Worm (Caenorhabditis elegans) whole organism, young adult: Measurements from ENCODE around the gene nlp-11.
A peak's percentile ranks its signal among the peaks of the same experiment; 100 is the strongest.

Experiments used
- F22D6.2 ChIP-seq: sonication (generic microtip); optimal IDR thresholded peaks from 2 replicates; lab custom pipeline; 2016; ENCODE audit warnings: mild to moderate bottlenecking, missing genetic modification characterization, missing compliant biosample characterization
- F52B5.7 ChIP-seq: sonication (generic microtip); optimal IDR thresholded peaks from 2 replicates; lab custom pipeline; 2016; ENCODE audit warnings: mild to moderate bottlenecking, missing genetic modification characterization, missing compliant biosample characterization
- ZK185.1 ChIP-seq: sonication (generic microtip); optimal IDR thresholded peaks from 2 replicates; lab custom pipeline; 2016; ENCODE audit warnings: mild to moderate bottlenecking, missing genetic modification characterization, missing compliant biosample characterization; ENCODE audit not compliant: poor library complexity, severe bottlenecking
- bed-1 ChIP-seq: fragments of 200-800 bp; sonication (Bioruptor generic); IDR thresholded peaks from 2 replicates; pipeline ENCODE4 v1.3.6; 2022; ENCODE audit warnings: missing genetic modification reagents, missing genetic modification characterization, missing compliant biosample characterization
- efl-1 ChIP-seq: fragments of 150-350 bp; optimal IDR thresholded peaks from 2 replicates; lab custom pipeline; 2014; ENCODE audit warnings: missing biosample characterization, missing genetic modification reagents, missing genetic modification characterization
- egrh-3 ChIP-seq: fragments of 200-800 bp; sonication (Bioruptor generic); IDR thresholded peaks from 2 replicates; pipeline ENCODE4 v1.3.6; 2022; ENCODE audit warnings: missing genetic modification reagents, missing genetic modification characterization, missing compliant biosample characterization
- ets-4 ChIP-seq: fragments of 200-800 bp; sonication (Bioruptor generic); optimal IDR thresholded peaks from 2 replicates; lab custom pipeline; 2018; ENCODE audit warnings: mild to moderate bottlenecking, missing genetic modification characterization, missing compliant biosample characterization
- gei-17 ChIP-seq: fragments of 200-800 bp; sonication (Bioruptor generic); optimal IDR thresholded peaks from 2 replicates; lab custom pipeline; 2018; ENCODE audit warnings: mild to moderate bottlenecking, missing genetic modification characterization, missing compliant biosample characterization
- let-607 ChIP-seq, 2 experiments: fragments of 200-800 bp in 1 of 2; sonication (Bioruptor generic) in 1 of 2; sonication (generic microtip) in 1 of 2; optimal IDR thresholded peaks; 2 replicates each; lab custom pipeline; 2016 to 2018; ENCODE audit warnings: mild to moderate bottlenecking in 2 of 2, missing compliant biosample characterization in 2 of 2, missing genetic modification characterization in 2 of 2, moderate library complexity in 2 of 2, missing genotype in 1 of 2
- lin-26 ChIP-seq: fragments of 200-800 bp; sonication (Bioruptor generic); IDR thresholded peaks from 2 replicates; pipeline ENCODE4 v1.3.6; 2022; ENCODE audit warnings: missing genetic modification reagents, missing genetic modification characterization, missing compliant biosample characterization
- pha-4 ChIP-seq: fragments of 150-350 bp; sonication (generic microtip); optimal IDR thresholded peaks from 2 replicates; lab custom pipeline; 2014; ENCODE audit warnings: missing biosample characterization, missing genetic modification reagents, missing genetic modification characterization
- snpc-4 ChIP-seq, 5 experiments: fragments of 150-350 bp in 1 of 5; sonication (generic microtip) in 4 of 5; optimal IDR thresholded peaks; 2 replicates each; lab custom pipeline; 2014 to 2018; ENCODE audit warnings: missing genetic modification characterization in 5 of 5, missing biosample characterization in 3 of 5, antibody characterized with exemption in 2 of 5, mild to moderate bottlenecking in 2 of 5, missing compliant biosample characterization in 2 of 5, missing genotype in 2 of 5, moderate library complexity in 2 of 5, missing genetic modification reagents in 1 of 5
- tbp1 ChIP-seq: fragments of 200-800 bp; sonication (Bioruptor generic); optimal IDR thresholded peaks from 2 replicates; lab custom pipeline; 2018; ENCODE audit warnings: mild to moderate bottlenecking, missing genetic modification characterization, missing compliant biosample characterization
- zim-3 ChIP-seq: sonication (generic microtip); optimal IDR thresholded peaks from 2 replicates; lab custom pipeline; 2017; ENCODE audit warnings: mild to moderate bottlenecking, missing genetic modification characterization, moderate library complexity, missing compliant biosample characterization

ce11 chrII:9738820-9739219 lies 47.1 kb upstream of the nlp-11 start:
- no peak for TF ChIP-seq bed-1
- TF ChIP-seq egrh-3 (GFP tag; lab: Robert Waterston, UW), result no peak
- peak; percentile 56 for TF ChIP-seq pha-4 (tag; lab: Kevin White, UChicago)
- no peak for TF ChIP-seq ZK185.1 (tag; lab: Kevin White, UChicago)
- TF ChIP-seq gei-17 (GFP tag; lab: Kevin White, UChicago), result no peak
- TF ChIP-seq efl-1 (GFP tag; lab: Kevin White, UChicago), result no peak
- peak; percentile 54 for TF ChIP-seq tbp1 (GFP tag; lab: Kevin White, UChicago)
- peak; percentile 30 for TF ChIP-seq zim-3 (tag; lab: Kevin White, UChicago)
- peak; percentile 85 to 91 for TF ChIP-seq let-607 (tag; optimal IDR thresholded peaks at IDR 0.05; lab: Kevin White, UChicago)
- TF ChIP-seq F22D6.2 (tag; lab: Kevin White, UChicago), result no peak
- no peak for TF ChIP-seq lin-26 (GFP tag; lab: Robert Waterston, UW)
- TF ChIP-seq snpc-4 (GFP tag; optimal IDR thresholded peaks at IDR 0.05; lab: Kevin White, UChicago), result no peak
- TF ChIP-seq snpc-4 (tag; optimal IDR thresholded peaks at IDR 0.05; lab: Kevin White, UChicago), result peak in 3 of 4 experiments; percentile 3 to 31 (median 15)
- no peak for TF ChIP-seq F52B5.7 (tag; lab: Kevin White, UChicago)
- peak; percentile 42 for TF ChIP-seq ets-4 (GFP tag; lab: Kevin White, UChicago)
